Worm (Caenorhabditis elegans) whole organism, young adult: ENCODE measurements around the gene srg-54.

Experiments
- B0019.2 ChIP-seq: fragments of 200-800 bp; sonication (Bioruptor generic); conservative IDR thresholded peaks from 2 replicates; pipeline ENCODE4 v1.3.6; 2022; ENCODE audit warnings: missing genetic modification reagents, missing genetic modification characterization, missing compliant biosample characterization
- C06A6.2 ChIP-seq: fragments of 200-800 bp; sonication (Bioruptor generic); conservative IDR thresholded peaks from 2 replicates; pipeline ENCODE4 v1.3.6; 2022; ENCODE audit warnings: missing genetic modification characterization, missing compliant biosample characterization
- F10E7.11 ChIP-seq: sonication (generic microtip); optimal IDR thresholded peaks from 2 replicates; lab custom pipeline; 2017; ENCODE audit warnings: mild to moderate bottlenecking, missing genetic modification characterization, moderate library complexity, missing compliant biosample characterization
- F33H1.4 ChIP-seq: fragments of 200-800 bp; sonication (Bioruptor generic); IDR thresholded peaks from 2 replicates; pipeline ENCODE4 v1.3.6; 2022; ENCODE audit warnings: missing genetic modification reagents, missing genetic modification characterization, missing compliant biosample characterization
- F39B2.1 ChIP-seq: fragments of 200-800 bp; sonication (Bioruptor generic); IDR thresholded peaks from 2 replicates; pipeline ENCODE4 v1.3.6; 2022; ENCODE audit warnings: missing genetic modification reagents, missing genetic modification characterization, missing compliant biosample characterization
- K12H6.12 ChIP-seq: fragments of 200-800 bp; sonication (Bioruptor generic); optimal IDR thresholded peaks from 2 replicates; lab custom pipeline; 2018; ENCODE audit warnings: mild to moderate bottlenecking, missing genetic modification characterization, missing compliant biosample characterization
- T26A5.8 ChIP-seq: sonication (generic microtip); optimal IDR thresholded peaks from 2 replicates; lab custom pipeline; 2016; ENCODE audit warnings: missing genetic modification characterization, missing compliant biosample characterization
- Y53F4B.3 ChIP-seq: fragments of 200-800 bp; sonication (Bioruptor generic); IDR thresholded peaks from 2 replicates; pipeline ENCODE4 v1.3.6; 2022; ENCODE audit warnings: missing genetic modification reagents, missing genetic modification characterization, missing compliant biosample characterization
- Y53G8AR.9 ChIP-seq: fragments of 200-800 bp; sonication (Bioruptor generic); conservative IDR thresholded peaks from 2 replicates; pipeline ENCODE4 v1.3.6; 2022; ENCODE audit warnings: missing genetic modification reagents, missing genetic modification characterization, missing compliant biosample characterization
- ZK185.1 ChIP-seq: sonication (generic microtip); optimal IDR thresholded peaks from 2 replicates; lab custom pipeline; 2016; ENCODE audit warnings: mild to moderate bottlenecking, missing genetic modification characterization, missing compliant biosample characterization; ENCODE audit not compliant: poor library complexity, severe bottlenecking
- aptf-3 ChIP-seq: fragments of 200-800 bp; sonication (Bioruptor generic); IDR thresholded peaks from 2 replicates; pipeline ENCODE4 v1.3.6; 2022; ENCODE audit warnings: missing genetic modification characterization, missing compliant biosample characterization
- atf-7 ChIP-seq: sonication (generic microtip); optimal IDR thresholded peaks from 2 replicates; lab custom pipeline; 2017; ENCODE audit warnings: mild to moderate bottlenecking, missing genetic modification characterization, missing compliant biosample characterization
- athp-1 ChIP-seq: sonication (generic microtip); optimal IDR thresholded peaks from 2 replicates; lab custom pipeline; 2017; ENCODE audit warnings: mild to moderate bottlenecking, missing genetic modification characterization, missing compliant biosample characterization
- attf-5 ChIP-seq: fragments of 200-800 bp; sonication (Bioruptor generic); optimal IDR thresholded peaks from 2 replicates; lab custom pipeline; 2018; ENCODE audit warnings: mild to moderate bottlenecking, missing genetic modification characterization, missing compliant biosample characterization
- cebp-1 ChIP-seq, 2 experiments: fragments of 200-800 bp in 1 of 2; sonication (Bioruptor generic) in 1 of 2; sonication (generic microtip) in 1 of 2; IDR thresholded peaks in 1 of 2; optimal IDR thresholded peaks in 1 of 2; 2 replicates each; pipeline versions ENCODE4 v1.3.6 to Lab custom; 2017 to 2022; ENCODE audit warnings: missing compliant biosample characterization in 2 of 2, missing genetic modification characterization in 2 of 2, mild to moderate bottlenecking in 1 of 2, missing genetic modification reagents in 1 of 2, moderate library complexity in 1 of 2
- ceh-27 ChIP-seq: fragments of 200-800 bp; sonication (Bioruptor generic); optimal IDR thresholded peaks from 2 replicates; lab custom pipeline; 2018; ENCODE audit warnings: mild to moderate bottlenecking, missing genetic modification characterization, moderate library complexity, missing compliant biosample characterization
- ceh-58 ChIP-seq: fragments of 200-800 bp; sonication (Bioruptor generic); IDR thresholded peaks from 2 replicates; pipeline ENCODE4 v1.3.6; 2022; ENCODE audit warnings: missing genetic modification characterization, missing compliant biosample characterization
- ceh-79 ChIP-seq: sonication (generic microtip); optimal IDR thresholded peaks from 2 replicates; lab custom pipeline; 2017; ENCODE audit warnings: mild to moderate bottlenecking, missing genetic modification characterization, missing compliant biosample characterization
- ceh-91 ChIP-seq: fragments of 200-800 bp; sonication (Bioruptor generic); IDR thresholded peaks from 2 replicates; pipeline ENCODE4 v1.3.6; 2022; ENCODE audit warnings: missing genetic modification reagents, missing genetic modification characterization, missing compliant biosample characterization
- chd-7 ChIP-seq: sonication (generic microtip); optimal IDR thresholded peaks from 2 replicates; lab custom pipeline; 2016; ENCODE audit warnings: mild to moderate bottlenecking, missing genetic modification characterization, moderate library complexity, missing compliant biosample characterization
- dpl-1 ChIP-seq: fragments of 150-350 bp; optimal IDR thresholded peaks from 2 replicates; lab custom pipeline; 2014; ENCODE audit warnings: missing biosample characterization, missing genetic modification reagents, missing genetic modification characterization
- efl-1 ChIP-seq: fragments of 150-350 bp; optimal IDR thresholded peaks from 2 replicates; lab custom pipeline; 2014; ENCODE audit warnings: missing biosample characterization, missing genetic modification reagents, missing genetic modification characterization
- egl-18 ChIP-seq: fragments of 200-800 bp; sonication (Bioruptor generic); IDR thresholded peaks from 2 replicates; pipeline ENCODE4 v1.3.6; 2022; ENCODE audit warnings: missing genetic modification reagents, missing genetic modification characterization, missing compliant biosample characterization
- egl-44 ChIP-seq: fragments of 200-800 bp; sonication (Bioruptor generic); IDR thresholded peaks from 2 replicates; pipeline ENCODE4 v1.3.6; 2022; ENCODE audit warnings: missing genetic modification reagents, missing genetic modification characterization, missing compliant biosample characterization
- hlh-12 ChIP-seq: sonication (generic microtip); optimal IDR thresholded peaks from 2 replicates; lab custom pipeline; 2016; ENCODE audit warnings: missing genetic modification characterization, missing compliant biosample characterization
- hmg-1.2 ChIP-seq: fragments of 200-800 bp; sonication (Bioruptor generic); IDR thresholded peaks from 2 replicates; pipeline ENCODE4 v1.3.6; 2022; ENCODE audit warnings: missing genetic modification reagents, missing genetic modification characterization, missing compliant biosample characterization
- let-526 ChIP-seq: fragments of 200-800 bp; sonication (Bioruptor generic); IDR thresholded peaks from 2 replicates; pipeline ENCODE4 v1.3.6; 2022; ENCODE audit warnings: missing genetic modification reagents, missing genetic modification characterization, missing compliant biosample characterization
- lin-40 ChIP-seq: sonication (generic microtip); optimal IDR thresholded peaks from 2 replicates; lab custom pipeline; 2016; ENCODE audit warnings: missing genetic modification characterization, mild to moderate bottlenecking, missing compliant biosample characterization, missing genotype, missing genetic modification reagents
- lir-1 ChIP-seq: fragments of 200-800 bp; sonication (Bioruptor generic); conservative IDR thresholded peaks from 2 replicates; pipeline ENCODE4 v1.3.6; 2022; ENCODE audit warnings: missing genetic modification reagents, missing genetic modification characterization, missing compliant biosample characterization
- lsl-1 ChIP-seq: fragments of 200-800 bp; sonication (Bioruptor generic); optimal IDR thresholded peaks from 2 replicates; lab custom pipeline; 2018; ENCODE audit warnings: mild to moderate bottlenecking, missing genetic modification characterization, moderate library complexity, missing compliant biosample characterization
- madf-3 ChIP-seq: fragments of 200-800 bp; sonication (Bioruptor generic); IDR thresholded peaks from 2 replicates; pipeline ENCODE4 v1.3.6; 2022; ENCODE audit warnings: missing genetic modification reagents, missing genetic modification characterization, missing compliant biosample characterization
- nfya-1 ChIP-seq: sonication (generic microtip); optimal IDR thresholded peaks from 2 replicates; lab custom pipeline; 2017; ENCODE audit warnings: antibody characterized with exemption, missing compliant biosample characterization, missing genetic modification characterization, borderline replicate concordance; ENCODE audit not compliant: insufficient read depth
- pbrm-1 ChIP-seq: fragments of 200-800 bp; sonication (Bioruptor generic); IDR thresholded peaks from 2 replicates; pipeline ENCODE4 v1.3.6; 2022; ENCODE audit warnings: missing genetic modification reagents, missing genetic modification characterization, missing compliant biosample characterization
- snpc-4 ChIP-seq, 5 experiments: fragments of 150-350 bp in 1 of 5; sonication (generic microtip) in 4 of 5; optimal IDR thresholded peaks; 2 replicates each; lab custom pipeline; 2014 to 2018; ENCODE audit warnings: missing genetic modification characterization in 5 of 5, missing biosample characterization in 3 of 5, antibody characterized with exemption in 2 of 5, mild to moderate bottlenecking in 2 of 5, missing compliant biosample characterization in 2 of 5, missing genotype in 2 of 5, moderate library complexity in 2 of 5, missing genetic modification reagents in 1 of 5
- tbp1 ChIP-seq: fragments of 200-800 bp; sonication (Bioruptor generic); optimal IDR thresholded peaks from 2 replicates; lab custom pipeline; 2018; ENCODE audit warnings: mild to moderate bottlenecking, missing genetic modification characterization, missing compliant biosample characterization
- tlf-1 ChIP-seq: fragments of 200-800 bp; sonication (Bioruptor generic); optimal IDR thresholded peaks from 2 replicates; lab custom pipeline; 2018; ENCODE audit warnings: mild to moderate bottlenecking, missing genetic modification characterization, missing compliant biosample characterization
- ztf-18 ChIP-seq: sonication (generic microtip); optimal IDR thresholded peaks from 2 replicates; lab custom pipeline; 2016; ENCODE audit warnings: missing genotype, mild to moderate bottlenecking, missing genetic modification characterization, missing compliant biosample characterization
- ztf-26 ChIP-seq: sonication (generic microtip); optimal IDR thresholded peaks from 2 replicates; lab custom pipeline; 2017; ENCODE audit warnings: missing genetic modification characterization, missing compliant biosample characterization

The srg-54 gene

DNA sequence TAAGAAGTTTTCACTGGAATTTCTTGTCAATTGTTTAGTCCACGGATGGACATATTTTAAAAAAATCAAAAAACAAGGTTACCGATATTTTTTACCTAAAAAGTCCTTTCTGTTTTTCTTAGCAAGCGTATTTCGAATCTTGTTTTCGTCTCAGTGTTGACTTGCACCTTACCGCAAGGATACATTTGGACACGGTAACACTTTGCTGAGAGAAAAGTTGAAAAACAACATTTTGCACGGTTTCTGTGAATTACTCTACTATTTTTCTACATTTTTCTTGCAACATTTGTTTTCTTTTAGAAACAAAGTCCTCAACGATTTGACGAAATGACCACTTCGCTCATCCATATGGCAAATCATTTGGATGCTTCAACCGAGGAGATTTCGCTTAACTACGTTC is 25.5 kb upstream of the srg-54 start, which contains the start of gene hil-1:
hil-1 (plus strand) TSS at position 301 of the 400 bp plus-strand sequence.
- TF ChIP-seq aptf-3 (no peak), cebp-1 (GFP tag; IDR thresholded peaks at IDR 0.05; lab: Robert Waterston, UW) (no peak), cebp-1 (tag; optimal IDR thresholded peaks at IDR 0.05; lab: Kevin White, UChicago) (no peak), B0019.2 (no peak), Y53G8AR.9 (no peak), chd-7 (tag; lab: Kevin White, UChicago) (no peak), tbp1 (GFP tag; lab: Kevin White, UChicago) (no peak), snpc-4 (GFP tag; optimal IDR thresholded peaks at IDR 0.05; lab: Kevin White, UChicago) (no peak), snpc-4 (tag; optimal IDR thresholded peaks at IDR 0.05; lab: Kevin White, UChicago) (no peak), T26A5.8 (tag; lab: Kevin White, UChicago) (no peak), ztf-18 (tag; lab: Kevin White, UChicago) (no peak), efl-1 (GFP tag; lab: Kevin White, UChicago) (no peak), tlf-1 (GFP tag; lab: Kevin White, UChicago) (no peak), ceh-91 (no peak), lir-1 (GFP tag; lab: Robert Waterston, UW) (no peak)
- TF ChIP-seq, all 124 proteins: peak for 0

DNA sequence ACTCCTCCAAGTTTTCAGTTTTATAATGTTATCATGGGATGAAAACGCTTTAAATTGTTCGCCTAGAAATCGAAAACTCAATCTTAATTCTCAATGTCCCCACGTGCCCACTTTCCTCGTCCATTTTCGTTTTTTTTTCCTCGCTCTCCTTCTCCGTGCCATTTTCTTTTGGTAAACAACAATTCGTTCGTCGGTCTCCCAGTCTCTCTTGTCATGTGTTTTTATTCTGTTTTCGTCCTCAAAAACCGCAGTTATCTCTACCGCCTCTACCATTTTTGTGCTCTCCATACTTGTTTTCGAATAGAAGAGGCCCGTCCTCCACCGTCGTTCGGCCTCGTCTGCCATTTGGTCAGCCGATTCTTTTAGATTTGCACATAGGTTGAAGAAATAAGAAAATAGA is 24.6 kb upstream of the srg-54 start:
- TF ChIP-seq dpl-1 (no peak), lin-40 (no peak), K12H6.12 (tag; lab: Kevin White, UChicago) (peak; percentile 74), egl-44 (GFP tag; lab: Robert Waterston, UW) (no peak), ceh-27 (GFP tag; lab: Kevin White, UChicago) (peak; percentile 60), let-526 (GFP tag; lab: Robert Waterston, UW) (0 out of 2 replicates have a peak, but pooled peaks have one; percentile 27), hmg-1.2 (GFP tag; lab: Robert Waterston, UW) (peak; percentile 25; the same call in 1 of the 2 replicates)
- TF ChIP-seq, all 124 proteins: peak for 4

DNA sequence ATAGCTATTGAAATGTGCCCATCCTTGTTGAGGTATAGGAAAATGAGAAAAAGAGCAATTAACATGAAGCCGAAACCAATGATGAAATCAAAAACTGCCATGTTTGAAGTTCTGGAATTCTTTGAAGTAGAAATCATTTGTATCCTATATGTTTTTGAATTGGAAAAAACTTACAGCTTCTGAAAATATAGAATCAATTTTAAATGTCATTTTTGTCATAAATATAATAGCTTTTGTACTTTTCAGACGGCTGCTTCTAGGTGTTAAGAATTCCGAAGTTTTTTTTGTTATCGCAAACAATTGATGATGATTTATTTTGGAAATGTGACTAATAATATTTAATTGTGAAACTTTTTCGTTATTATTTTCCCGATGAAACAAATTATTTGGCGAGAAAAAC is 23.0 kb upstream of the srg-54 start, which contains the start of gene C30G7.4:
C30G7.4 (minus strand) TSS at position 101 of the 400 bp plus-strand sequence.
- TF ChIP-seq ztf-26 (tag; lab: Kevin White, UChicago) (no peak), Y53G8AR.9 (no peak), F33H1.4 (GFP tag; lab: Robert Waterston, UW) (no peak), aptf-3 (no peak)

DNA sequence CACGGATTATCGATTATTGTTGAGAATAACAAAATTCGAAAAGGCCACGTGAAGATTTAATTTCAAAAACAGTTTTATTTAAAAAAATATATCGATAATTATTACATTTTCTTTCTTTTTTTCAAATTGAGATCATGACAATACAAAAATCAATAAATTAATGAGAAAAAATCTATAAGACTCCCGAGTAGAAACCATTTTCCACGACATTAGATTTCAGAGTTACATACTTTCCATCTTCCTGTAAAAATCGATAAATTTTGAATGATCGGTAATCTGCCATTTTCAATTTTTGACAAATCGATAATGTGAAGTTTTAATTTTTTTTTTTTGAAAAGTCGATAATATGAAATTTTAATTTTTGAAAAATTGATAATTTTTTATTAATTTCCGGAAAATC is 21.7 kb upstream of the srg-54 start, which contains the start of gene C30G7.3:
C30G7.3 (minus strand) TSS at position 8 of the 400 bp plus-strand sequence.
- TF ChIP-seq ceh-79, result no peak
- no peak for TF ChIP-seq egl-18 (GFP tag; lab: Robert Waterston, UW)
- TF ChIP-seq atf-7 (tag; lab: Kevin White, UChicago), result no peak
- no peak for TF ChIP-seq lsl-1
- no peak for TF ChIP-seq F39B2.1 (GFP tag; lab: Robert Waterston, UW)
- TF ChIP-seq C06A6.2 (GFP tag; lab: Robert Waterston, UW), result no peak
- no peak for TF ChIP-seq attf-5 (GFP tag; lab: Kevin White, UChicago)
- TF ChIP-seq nfya-1 (tag; lab: Kevin White, UChicago), result no peak
- no peak for TF ChIP-seq ZK185.1 (tag; lab: Kevin White, UChicago)
- TF ChIP-seq chd-7 (tag; lab: Kevin White, UChicago), result no peak
- TF ChIP-seq B0019.2, result no peak
- no peak for TF ChIP-seq F10E7.11 (tag; lab: Kevin White, UChicago)
- no peak for TF ChIP-seq athp-1 (tag; lab: Kevin White, UChicago)
- no peak for TF ChIP-seq pbrm-1 (GFP tag; lab: Robert Waterston, UW)
- no peak for TF ChIP-seq hlh-12 (tag; lab: Kevin White, UChicago)
- no peak for TF ChIP-seq Y53F4B.3 (GFP tag; lab: Robert Waterston, UW)
- no peak for TF ChIP-seq madf-3 (GFP tag; lab: Robert Waterston, UW)
- TF ChIP-seq ceh-58 (GFP tag; lab: Robert Waterston, UW), result no peak
